Fruit fly (Drosophila melanogaster) whole organism, embryonic: Measurements from ENCODE around the gene CG16749.

Source experiments
- Atf-2 ChIP-seq: fragments of 200-800 bp; sonication (Bioruptor generic); optimal IDR thresholded peaks from 2 replicates; lab custom pipeline; 2016; ENCODE audit warnings: missing biosample characterization, missing genetic modification characterization
- CG1233 ChIP-seq: fragments of 200-800 bp; sonication (Bioruptor generic); optimal IDR thresholded peaks from 4 replicates; lab custom pipeline; 2018; ENCODE audit warnings: missing biosample characterization, mild to moderate bottlenecking, missing genetic modification characterization
- CG17912 ChIP-seq: fragments of 200-800 bp; sonication (Bioruptor generic); optimal IDR thresholded peaks from 2 replicates; lab custom pipeline; 2018; ENCODE audit warnings: missing biosample characterization, mild to moderate bottlenecking, missing genetic modification characterization
- Hr78 ChIP-seq, 2 experiments: fragments of 200-800 bp in 1 of 2; fragments of >200 bp in 1 of 2; sonication (Bioruptor generic) in 1 of 2; optimal IDR thresholded peaks; 2 replicates each; lab custom pipeline; 2017 to 2019; ENCODE audit warnings: missing biosample characterization in 2 of 2, missing genetic modification characterization in 2 of 2, mild to moderate bottlenecking in 1 of 2, moderate library complexity in 1 of 2
- TFAM ChIP-seq: fragments of 200-800 bp; sonication (Bioruptor generic); optimal IDR thresholded peaks from 2 replicates; lab custom pipeline; 2017; ENCODE audit warnings: missing biosample characterization, missing genetic modification characterization, inconsistent platforms
- cas ChIP-seq: fragments of 200-800 bp; sonication (Bioruptor generic); IDR thresholded peaks from 2 replicates; pipeline ENCODE4 v1.3.6; 2022; ENCODE audit warnings: missing biosample characterization, missing genetic modification characterization
- disco-r ChIP-seq: fragments of 200-800 bp; sonication (Bioruptor generic); optimal IDR thresholded peaks from 2 replicates; lab custom pipeline; 2016; ENCODE audit warnings: missing biosample characterization, missing genetic modification characterization
- esg ChIP-seq: fragments of 200-800 bp; sonication (Bioruptor generic); conservative IDR thresholded peaks from 2 replicates; pipeline ENCODE4 v1.3.6; 2022; ENCODE audit warnings: missing biosample characterization, missing genetic modification characterization
- hb ChIP-seq: fragments of 200-800 bp; sonication (Bioruptor generic); IDR thresholded peaks from 3 replicates; pipeline ENCODE4 v1.3.6; 2022; ENCODE audit warnings: missing biosample characterization, missing genetic modification characterization; ENCODE audit not compliant: partially characterized antibody
- insv ChIP-seq, 2 experiments: fragments of 200-800 bp; sonication (Bioruptor generic); optimal IDR thresholded peaks; 3 replicates each; lab custom pipeline; 2016 to 2018; ENCODE audit warnings: missing biosample characterization in 2 of 2, missing genetic modification characterization in 2 of 2
- phol ChIP-seq: fragments of 200-800 bp; sonication (Bioruptor generic); optimal IDR thresholded peaks from 3 replicates; lab custom pipeline; 2018; ENCODE audit warnings: missing biosample characterization, mild to moderate bottlenecking, missing genetic modification characterization, moderate library complexity
- zen ChIP-seq: fragments of 200-800 bp; sonication (Bioruptor generic); optimal IDR thresholded peaks from 3 replicates; lab custom pipeline; 2018; ENCODE audit warnings: missing biosample characterization, mild to moderate bottlenecking, missing genetic modification characterization, moderate library complexity

DNA sequence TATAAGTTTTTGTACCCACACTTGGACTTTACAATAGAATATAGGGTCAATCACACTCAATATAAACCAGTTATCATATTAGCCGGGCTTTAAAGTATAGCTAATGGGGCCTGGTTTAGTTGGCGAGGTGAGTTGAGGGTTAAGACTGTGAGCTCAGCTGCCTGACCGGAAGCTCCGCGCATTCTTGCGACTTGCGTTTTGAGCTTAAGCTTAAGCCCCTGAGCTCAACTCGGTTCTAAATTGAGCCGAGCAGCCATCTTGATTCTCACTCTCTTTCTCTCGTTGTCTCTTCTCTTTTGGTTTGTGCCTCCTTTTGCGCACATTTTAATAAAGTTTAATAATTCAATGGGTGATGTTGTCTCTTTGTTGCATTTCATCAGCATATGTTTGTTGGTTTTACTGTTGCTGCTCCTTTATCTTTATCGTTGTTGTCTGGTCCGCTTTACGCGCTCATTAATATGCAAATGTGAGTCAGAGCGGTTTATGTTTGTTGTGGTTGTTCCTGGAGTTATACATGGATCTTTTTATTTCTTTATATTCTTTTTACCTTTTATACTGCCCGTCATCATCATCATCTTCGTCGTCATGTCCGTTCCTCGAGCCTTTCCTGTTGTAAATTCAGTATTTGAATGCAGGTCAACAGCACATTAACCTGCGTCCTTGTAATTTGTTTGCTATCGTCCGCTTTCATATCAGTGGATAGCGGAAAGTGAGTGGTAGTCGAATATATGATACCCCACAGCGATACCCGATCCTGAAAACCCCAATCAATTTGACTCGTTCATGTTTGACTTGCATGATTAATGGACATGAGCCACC is 19.1 kb upstream of the CG16749 start:
- TF ChIP-seq esg (GFP tag; lab: Robert Waterston, UW) (no peak), zen (no peak), hb (GFP tag; lab: Robert Waterston, UW) (no peak), insv (GFP tag; optimal IDR thresholded peaks at IDR 0.05; lab: Kevin White, UChicago) (no peak), TFAM (GFP tag; lab: Kevin White, UChicago) (no peak), Atf-2 (no peak), disco-r (GFP tag; lab: Kevin White, UChicago) (no peak), CG17912 (GFP tag; lab: Kevin White, UChicago) (no peak), cas (GFP tag; lab: Robert Waterston, UW) (no peak), phol (peak; percentile 58), Hr78 (GFP tag; optimal IDR thresholded peaks at IDR 0.05; lab: Kevin White, UChicago) (no peak), CG1233 (GFP tag; lab: Kevin White, UChicago) (no peak)
